Fruit fly (Drosophila melanogaster): ENCODE data around the gene Osi1.

Osi1 gene

dm6 chr3R:6203000-6203399 lies 29.7 kb downstream of the Osi1 start (continued):
- TF ChIP-seq Dek (tag; optimal IDR thresholded peaks at IDR 0.05) (no peak), CG13424 (tag; optimal IDR thresholded peaks at IDR 0.05) (no peak), ttk (GFP tag; IDR thresholded peaks at IDR 0.05) (peak; percentile 33; the same call in 1 of the 2 replicates), CG16815 (GFP tag; optimal IDR thresholded peaks at IDR 0.05) (no peak), dmrt99B (tag; optimal IDR thresholded peaks at IDR 0.05) (peak; percentile 14), Sox102F (GFP tag; optimal IDR thresholded peaks at IDR 0.05) (peak; percentile 30), otp (GFP tag; IDR thresholded peaks at IDR 0.05) (0 out of 3 replicates have a peak, but pooled peaks have one; percentile 36), CG31441 (GFP tag; IDR thresholded peaks at IDR 0.05) (0 out of 2 replicates have a peak, but pooled peaks have one; percentile 15), sens (GFP tag) (peak; percentile 46), CG8290 (GFP tag; optimal IDR thresholded peaks at IDR 0.05) (no peak), CG8290 (tag; optimal IDR thresholded peaks at IDR 0.05) (peak in 1 of 2 experiments; percentile 15), CG7357 (GFP tag; IDR thresholded peaks at IDR 0.05) (0 out of 3 replicates have a peak, but pooled peaks have one; percentile 24), CG31365 (tag; optimal IDR thresholded peaks at IDR 0.05) (peak; percentile 9), ci (GFP tag; IDR thresholded peaks at IDR 0.05) (peak; percentile 80; the same call in 2 of the 3 replicates), CG6813 (GFP tag; optimal IDR thresholded peaks at IDR 0.05) (peak; percentile 8), CG12071 (GFP tag; optimal IDR thresholded peaks at IDR 0.05) (peak; percentile 44), lab (GFP tag; optimal IDR thresholded peaks at IDR 0.05) (peak; percentile 21), gce (GFP tag; IDR thresholded peaks at IDR 0.05) (0 out of 3 replicates have a peak, but pooled peaks have one; percentile 24), tup (GFP tag; optimal IDR thresholded peaks at IDR 0.05) (no peak), Asciz (GFP tag; optimal IDR thresholded peaks at IDR 0.05) (peak; percentile 36), yki (optimal IDR thresholded peaks at IDR 0.05) (no peak), CG1603 (tag; optimal IDR thresholded peaks at IDR 0.05) (peak; percentile 40), oc (tag; optimal IDR thresholded peaks at IDR 0.05) (peak; percentile 1)

DNA sequence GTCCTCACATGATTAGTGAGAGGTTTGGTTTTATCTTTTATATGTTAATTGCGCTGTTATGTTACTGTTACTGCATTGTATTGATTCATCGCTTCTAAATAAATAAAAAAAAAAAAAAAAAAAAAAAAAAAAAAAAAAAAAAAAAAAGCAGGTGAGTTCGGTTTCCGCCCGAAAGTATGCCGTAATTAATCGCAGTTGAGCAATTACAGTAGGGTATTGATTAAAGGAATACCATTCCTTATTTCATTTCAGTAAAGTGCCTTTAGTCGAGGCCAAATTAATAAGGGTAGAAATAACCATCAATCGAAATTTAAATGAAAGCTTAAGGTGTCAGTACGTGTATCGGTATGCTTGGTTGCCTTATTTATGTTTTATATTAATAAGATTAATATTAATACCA lies 33.0 kb downstream of the Osi1 start:
- TF ChIP-seq wek (GFP tag; optimal IDR thresholded peaks at IDR 0.05) (peak; percentile 49), CG15073 (GFP tag; optimal IDR thresholded peaks at IDR 0.05) (peak; percentile 92), Med (GFP tag) (peak; percentile 33), stwl (tag; optimal IDR thresholded peaks at IDR 0.05) (peak; percentile 14)

dm6 chr3R:6209073-6209472 lies 35.7 kb downstream of the Osi1 start, which contains the start of gene Osi2:
Gene Osi2, plus strand, starts transcription at chr3R:6209373.
- TF ChIP-seq CG16813 (GFP tag; IDR thresholded peaks at IDR 0.05; ENCODE audit: partially characterized antibody) = no peak
- no peak for TF ChIP-seq ken (GFP tag; IDR thresholded peaks at IDR 0.05)
- TF ChIP-seq Trl (optimal IDR thresholded peaks at IDR 0.05) = no peak
- TF ChIP-seq Trl (GFP tag; optimal IDR thresholded peaks at IDR 0.05) = no peak
- TF ChIP-seq Deaf1 (tag; optimal IDR thresholded peaks at IDR 0.05) = peak; percentile 65
- peak; percentile 0 for TF ChIP-seq CG12769 (tag; optimal IDR thresholded peaks at IDR 0.05)
- TF ChIP-seq sd (tag; optimal IDR thresholded peaks at IDR 0.05) = no peak
- no peak for TF ChIP-seq Doc3 (GFP tag; IDR thresholded peaks at IDR 0.05; ENCODE audit: partially characterized antibody)
- no peak for TF ChIP-seq nerfin-1 (tag; optimal IDR thresholded peaks at IDR 0.05)
- no peak for TF ChIP-seq ro (GFP tag; IDR thresholded peaks at IDR 0.05)
- TF ChIP-seq row (GFP tag; IDR thresholded peaks at IDR 0.05) = no peak
- peak; percentile 33 for TF ChIP-seq Ets65A (GFP tag)
- no peak for TF ChIP-seq esg (GFP tag; conservative IDR thresholded peaks at IDR 0.05)
- TF ChIP-seq da (GFP tag; optimal IDR thresholded peaks at IDR 0.05) = no peak
- TF ChIP-seq ci (GFP tag; IDR thresholded peaks at IDR 0.05) = no peak
